Fruit fly (Drosophila melanogaster): ENCODE data around the gene Cpr67B.
A peak's percentile ranks its signal among the peaks of the same experiment; 100 is the strongest.

Cpr67B gene

DNA sequence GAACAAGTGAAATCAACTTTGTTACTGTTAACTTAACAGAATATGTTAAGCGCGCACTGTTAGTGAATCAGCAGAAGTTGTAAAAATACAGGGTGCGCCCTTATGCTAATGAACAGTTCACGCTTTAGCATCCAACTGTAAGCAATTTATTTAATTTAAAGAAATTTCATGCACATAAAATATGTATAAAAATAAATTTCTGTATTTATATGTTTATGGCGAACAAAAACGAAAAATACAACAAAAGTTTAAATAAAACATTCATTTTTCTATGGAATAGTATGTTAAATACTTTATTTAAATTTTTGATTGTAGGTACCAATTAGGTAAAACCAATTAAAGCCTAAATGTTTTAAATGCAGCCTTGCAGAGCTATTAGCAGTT is 19.9 kb downstream of the Cpr67B start (continued):
- TF ChIP-seq nerfin-1 (tag; optimal IDR thresholded peaks at IDR 0.05) (peak; percentile 27), chn (GFP tag; optimal IDR thresholded peaks at IDR 0.05) (no peak), Ets65A (GFP tag) (no peak), vvl (GFP tag; IDR thresholded peaks at IDR 0.05) (peak; percentile 91), CG3838 (GFP tag; optimal IDR thresholded peaks at IDR 0.05) (no peak), CG8924 (tag; optimal IDR thresholded peaks at IDR 0.05) (peak; percentile 64), CG14965 (GFP tag; optimal IDR thresholded peaks at IDR 0.05; ENCODE audit: borderline replicate concordance) (no peak), Fer2 (tag; optimal IDR thresholded peaks at IDR 0.05) (no peak), CG4730 (GFP tag; IDR thresholded peaks at IDR 0.05) (no peak), sug (tag; optimal IDR thresholded peaks at IDR 0.05) (no peak), Deaf1 (tag; optimal IDR thresholded peaks at IDR 0.05) (peak; percentile 14), CrebB (tag; optimal IDR thresholded peaks at IDR 0.05) (peak; percentile 21), Antp (GFP tag; optimal IDR thresholded peaks at IDR 0.05) (no peak), Atf6 (GFP tag; IDR thresholded peaks at IDR 0.05) (peak; percentile 42; the same call in 1 of the 2 replicates), Fer1 (GFP tag; optimal IDR thresholded peaks at IDR 0.05) (peak; percentile 43)

- TF ChIP-seq ci (GFP tag; IDR thresholded peaks at IDR 0.05) (peak; percentile 50; the same call in 1 of the 3 replicates), Nf-YA (GFP tag; IDR thresholded peaks at IDR 0.05) (no peak), Sox102F (GFP tag; optimal IDR thresholded peaks at IDR 0.05) (peak; percentile 32), ham (GFP tag; IDR thresholded peaks at IDR 0.05) (no peak), CG30020 (tag; optimal IDR thresholded peaks at IDR 0.05) (no peak), cad (GFP tag; optimal IDR thresholded peaks at IDR 0.05) (no peak), TFAM (GFP tag; optimal IDR thresholded peaks at IDR 0.05) (no peak), CG3995 (GFP tag; optimal IDR thresholded peaks at IDR 0.05) (no peak), chm (GFP tag; IDR thresholded peaks at IDR 0.05) (peak; percentile 21; the same call in 1 of the 2 replicates), CG4404 (GFP tag; IDR thresholded peaks at IDR 0.05) (no peak), fd96Cb (tag; optimal IDR thresholded peaks at IDR 0.05) (no peak), CG13894 (tag; optimal IDR thresholded peaks at IDR 0.05) (no peak), Hr51 (GFP tag; optimal IDR thresholded peaks at IDR 0.05) (peak in 1 of 2 experiments; percentile 40), CG14667 (GFP tag; IDR thresholded peaks at IDR 0.05) (no peak), Vsx1 (GFP tag; optimal IDR thresholded peaks at IDR 0.05) (peak; percentile 37), CG7357 (GFP tag; IDR thresholded peaks at IDR 0.05) (no peak), Xrp1 (GFP tag; IDR thresholded peaks at IDR 0.05) (peak; percentile 14; the same call in 1 of the 2 replicates), CG13424 (tag; optimal IDR thresholded peaks at IDR 0.05) (peak; percentile 28), lbe (GFP tag; optimal IDR thresholded peaks at IDR 0.05) (no peak), psq (GFP tag; optimal IDR thresholded peaks at IDR 0.05) (no peak), CG17612 (GFP tag; IDR thresholded peaks at IDR 0.05) (no peak), Elba2 (GFP tag; optimal IDR thresholded peaks at IDR 0.05) (no peak), CG6854 (GFP tag; optimal IDR thresholded peaks at IDR 0.05) (no peak), Nf-YC (tag; optimal IDR thresholded peaks at IDR 0.05) (no peak), NfI (GFP tag; optimal IDR thresholded peaks at IDR 0.05) (no peak), Blimp-1 (GFP tag; optimal IDR thresholded peaks at IDR 0.05) (peak; percentile 9), sens (GFP tag) (peak; percentile 61), CG7839 (tag; optimal IDR thresholded peaks at IDR 0.05) (peak; percentile 31), tx (GFP tag; optimal IDR thresholded peaks at IDR 0.05) (no peak), stc (GFP tag; IDR thresholded peaks at IDR 0.05) (peak; percentile 17; the same call in 1 of the 2 replicates), CG12219 (GFP tag; optimal IDR thresholded peaks at IDR 0.05) (peak; percentile 32), phol (tag; optimal IDR thresholded peaks at IDR 0.05) (peak; percentile 16), CG12391 (tag; optimal IDR thresholded peaks at IDR 0.05) (no peak), tap (tag; optimal IDR thresholded peaks at IDR 0.05) (no peak), hkb (optimal IDR thresholded peaks at IDR 0.05) (no peak), hkb (GFP tag; IDR thresholded peaks at IDR 0.05) (peak; percentile 10; the same call in 1 of the 2 replicates), CG14441 (GFP tag; IDR thresholded peaks at IDR 0.05) (peak; percentile 26; the same call in 1 of the 2 replicates)
Measured at dm6 chr3L:9425838-9426237, 21.2 kb downstream of the Cpr67B start.
